Fruit fly (Drosophila melanogaster): ENCODE results near the gene nonA-l.

nonA-l gene

dm6 chr3R:16646952-16647715 lies 7.1 kb downstream of the nonA-l start, which contains the start of the genes CG10324 and CCT3 (continued):
- TF ChIP-seq Atf3 (GFP tag; optimal IDR thresholded peaks at IDR 0.05) (peak; percentile 22), CG11085 (GFP tag; IDR thresholded peaks at IDR 0.05) (no peak), CG31441 (GFP tag; IDR thresholded peaks at IDR 0.05) (peak; percentile 74), MBD-R2 (GFP tag; IDR thresholded peaks at IDR 0.05) (peak; percentile 75), eyg (GFP tag; optimal IDR thresholded peaks at IDR 0.05) (no peak), sens-2 (GFP tag; IDR thresholded peaks at IDR 0.05) (peak; percentile 26; the same call in 1 of the 2 replicates), Nf-YA (GFP tag; IDR thresholded peaks at IDR 0.05) (no peak), CG11696 (GFP tag; IDR thresholded peaks at IDR 0.05) (no peak), ato (GFP tag; IDR thresholded peaks at IDR 0.05; ENCODE audit: partially characterized antibody) (no peak), Doc3 (GFP tag; IDR thresholded peaks at IDR 0.05; ENCODE audit: partially characterized antibody) (peak; percentile 62), CG11247 (GFP tag; IDR thresholded peaks at IDR 0.05) (peak; percentile 60; the same call in 1 of the 2 replicates), CG10321 (GFP tag; IDR thresholded peaks at IDR 0.05) (no peak), nmo (GFP tag; optimal IDR thresholded peaks at IDR 0.05) (peak; percentile 83), sens (GFP tag) (peak; percentile 93), ems (GFP tag; optimal IDR thresholded peaks at IDR 0.05) (peak; percentile 5), caup (GFP tag; optimal IDR thresholded peaks at IDR 0.05; ENCODE audit: severe bottlenecking) (peak; percentile 53), CG32532 (GFP tag; IDR thresholded peaks at IDR 0.05) (peak; percentile 74), H2.0 (GFP tag; IDR thresholded peaks at IDR 0.05) (peak; percentile 59), Ssrp (tag; optimal IDR thresholded peaks at IDR 0.05) (peak; percentile 73), CG10209 (GFP tag; optimal IDR thresholded peaks at IDR 0.05) (peak; percentile 71), Rx (GFP tag; IDR thresholded peaks at IDR 0.05) (no peak; the same call in 1 of the 2 replicates), CG14860 (GFP tag; IDR thresholded peaks at IDR 0.05; ENCODE audit: partially characterized antibody) (peak; percentile 68), CG6765 (GFP tag; optimal IDR thresholded peaks at IDR 0.05) (peak; percentile 71), fd3F (GFP tag; optimal IDR thresholded peaks at IDR 0.05) (peak; percentile 55), sc (optimal IDR thresholded peaks at IDR 0.05) (no peak), sc (GFP tag; optimal IDR thresholded peaks at IDR 0.05) (peak; percentile 50), seq (GFP tag; IDR thresholded peaks at IDR 0.05) (peak; percentile 40; the same call in 1 of the 2 replicates), CG4854 (GFP tag; optimal IDR thresholded peaks at IDR 0.05) (peak; percentile 43), exex (tag; optimal IDR thresholded peaks at IDR 0.05) (no peak), hb (GFP tag; IDR thresholded peaks at IDR 0.05; ENCODE audit: partially characterized antibody) (peak; percentile 38; the same call in 1 of the 3 replicates), lola (GFP tag; optimal IDR thresholded peaks at IDR 0.05) (peak in 2 of 3 experiments; percentile 74 to 89), CG10979 (tag; optimal IDR thresholded peaks at IDR 0.05) (peak; percentile 57), pfk (GFP tag; optimal IDR thresholded peaks at IDR 0.05) (no peak), ase (GFP tag; IDR thresholded peaks at IDR 0.05) (peak; percentile 34; the same call in 1 of the 3 replicates), crol (GFP tag; IDR thresholded peaks at IDR 0.05) (no peak), vvl (GFP tag; IDR thresholded peaks at IDR 0.05) (peak; percentile 77), Mad (GFP tag; optimal IDR thresholded peaks at IDR 0.05) (peak; percentile 60), CG8290 (GFP tag; optimal IDR thresholded peaks at IDR 0.05) (no peak), CG8290 (tag; optimal IDR thresholded peaks at IDR 0.05) (no peak), CG3726 (GFP tag; IDR thresholded peaks at IDR 0.05) (no peak), CG12104 (GFP tag; optimal IDR thresholded peaks at IDR 0.05) (peak; percentile 66), chif (GFP tag; optimal IDR thresholded peaks at IDR 0.05) (peak; percentile 31 to 37), fd102C (GFP tag; optimal IDR thresholded peaks at IDR 0.05) (no peak), NFAT (GFP tag; IDR thresholded peaks at IDR 0.05) (peak; percentile 60), Dref (GFP tag; IDR thresholded peaks at IDR 0.05) (peak; percentile 82), wek (GFP tag; optimal IDR thresholded peaks at IDR 0.05) (peak; percentile 10), Dll (GFP tag; IDR thresholded peaks at IDR 0.05; ENCODE audit: partially characterized antibody) (peak; percentile 71), E2f2 (GFP tag; IDR thresholded peaks at IDR 0.05) (peak; percentile 79), BtbVII (GFP tag; optimal IDR thresholded peaks at IDR 0.05) (peak; percentile 62)

Measured in whole organism, embryonic.